Fruit fly (Drosophila melanogaster) whole organism, embryonic: ENCODE measurements around the gene CG9795.

Source experiments
- BEAF-32 ChIP-seq: fragments of 200-800 bp; sonication (Bioruptor generic); optimal IDR thresholded peaks from 3 replicates; lab custom pipeline; 2017; ENCODE audit warnings: missing biosample characterization, missing genetic modification characterization, mild to moderate bottlenecking, moderate library complexity, missing genetic modification reagents
- CG10979 ChIP-seq: fragments of 200-800 bp; sonication (Bioruptor generic); optimal IDR thresholded peaks from 2 replicates; lab custom pipeline; 2018; ENCODE audit warnings: missing biosample characterization, mild to moderate bottlenecking, missing genetic modification characterization, moderate library complexity
- CG12391 ChIP-seq: fragments of 200-800 bp; sonication (Bioruptor generic); optimal IDR thresholded peaks from 3 replicates; lab custom pipeline; 2018; ENCODE audit warnings: missing biosample characterization, mild to moderate bottlenecking, missing genetic modification characterization, moderate library complexity
- CG13894 ChIP-seq: fragments of 200-800 bp; sonication (Bioruptor generic); optimal IDR thresholded peaks from 3 replicates; lab custom pipeline; 2018; ENCODE audit warnings: missing biosample characterization, mild to moderate bottlenecking, missing genetic modification characterization, moderate library complexity
- CG15514 ChIP-seq: fragments of 200-800 bp; sonication (Bioruptor generic); optimal IDR thresholded peaks from 3 replicates; lab custom pipeline; 2017; ENCODE audit warnings: missing biosample characterization, missing genetic modification characterization, mild to moderate bottlenecking, moderate library complexity, missing genetic modification reagents
- CG1602 ChIP-seq: fragments of 200-800 bp; sonication (Bioruptor generic); optimal IDR thresholded peaks from 3 replicates; lab custom pipeline; 2016; ENCODE audit warnings: missing biosample characterization, missing genetic modification characterization
- CG17359 ChIP-seq: fragments of 200-800 bp; sonication (Bioruptor generic); optimal IDR thresholded peaks from 3 replicates; lab custom pipeline; 2018; ENCODE audit warnings: missing biosample characterization, mild to moderate bottlenecking, missing genetic modification characterization, moderate library complexity
- CG17829 ChIP-seq: fragments of 200-800 bp; optimal IDR thresholded peaks from 2 replicates; lab custom pipeline; 2019; ENCODE audit warnings: missing biosample characterization, mild to moderate bottlenecking, missing genetic modification characterization, moderate library complexity
- CG18599 ChIP-seq: fragments of 200-800 bp; sonication (Bioruptor generic); optimal IDR thresholded peaks from 3 replicates; lab custom pipeline; 2017; ENCODE audit warnings: missing biosample characterization, missing genetic modification characterization, mild to moderate bottlenecking, moderate library complexity, missing genetic modification reagents
- CG18764 ChIP-seq: fragments of 200-800 bp; sonication (Bioruptor generic); optimal IDR thresholded peaks from 3 replicates; lab custom pipeline; 2016; ENCODE audit warnings: missing biosample characterization, missing genetic modification characterization
- CG2129 ChIP-seq: fragments of 200-800 bp; sonication (Bioruptor generic); IDR thresholded peaks from 2 replicates; pipeline ENCODE4 v1.3.6; 2022; ENCODE audit warnings: missing biosample characterization, missing genetic modification characterization; ENCODE audit not compliant: partially characterized antibody
- CG2202 ChIP-seq: fragments of 200-800 bp; sonication (Bioruptor generic); optimal IDR thresholded peaks from 2 replicates; lab custom pipeline; 2018; ENCODE audit warnings: missing biosample characterization, mild to moderate bottlenecking, missing genetic modification characterization
- CG2712 ChIP-seq: fragments of 200-800 bp; optimal IDR thresholded peaks from 3 replicates; lab custom pipeline; 2019; ENCODE audit warnings: missing biosample characterization, mild to moderate bottlenecking, missing genetic modification characterization, moderate library complexity
- CG3065 ChIP-seq: fragments of 200-800 bp; sonication (Bioruptor generic); optimal IDR thresholded peaks from 2 replicates; lab custom pipeline; 2016; ENCODE audit warnings: missing biosample characterization, missing genetic modification characterization
- CG3407 ChIP-seq: fragments of 200-800 bp; sonication (Bioruptor generic); optimal IDR thresholded peaks from 2 replicates; lab custom pipeline; 2018; ENCODE audit warnings: missing biosample characterization, mild to moderate bottlenecking, missing genetic modification characterization
- CG4617 ChIP-seq: fragments of 200-800 bp; sonication (Bioruptor generic); optimal IDR thresholded peaks from 3 replicates; lab custom pipeline; 2016; ENCODE audit warnings: missing biosample characterization, missing genetic modification characterization, borderline replicate concordance
- CG7928 ChIP-seq: fragments of 200-800 bp; sonication (Bioruptor generic); optimal IDR thresholded peaks from 2 replicates; lab custom pipeline; 2017; ENCODE audit warnings: missing biosample characterization, mild to moderate bottlenecking, missing genetic modification characterization
- CG9727 ChIP-seq: fragments of 200-800 bp; sonication (Bioruptor generic); optimal IDR thresholded peaks from 3 replicates; lab custom pipeline; 2017; ENCODE audit warnings: missing biosample characterization, mild to moderate bottlenecking, missing genetic modification characterization
- Camta ChIP-seq: fragments of 200-800 bp; sonication (Bioruptor generic); optimal IDR thresholded peaks from 2 replicates; lab custom pipeline; 2016; ENCODE audit warnings: missing biosample characterization, missing genetic modification characterization
- Deaf1 ChIP-seq: fragments of 200-800 bp; optimal IDR thresholded peaks from 3 replicates; lab custom pipeline; 2019; ENCODE audit warnings: missing biosample characterization, mild to moderate bottlenecking, missing genetic modification characterization, moderate library complexity
- Dek ChIP-seq: fragments of 200-800 bp; sonication (Bioruptor generic); optimal IDR thresholded peaks from 3 replicates; lab custom pipeline; 2019; ENCODE audit warnings: missing biosample characterization, mild to moderate bottlenecking, missing genetic modification characterization, moderate library complexity
- HLHmδ ChIP-seq: fragments of 200-800 bp; sonication (Bioruptor generic); optimal IDR thresholded peaks from 2 replicates; lab custom pipeline; 2018; ENCODE audit warnings: missing biosample characterization, mild to moderate bottlenecking, missing genetic modification characterization, moderate library complexity
- Hey ChIP-seq: fragments of 200-800 bp; sonication (Bioruptor generic); optimal IDR thresholded peaks from 3 replicates; lab custom pipeline; 2018; ENCODE audit warnings: missing biosample characterization, mild to moderate bottlenecking, missing genetic modification characterization
- NC2β ChIP-seq: fragments of 200-800 bp; sonication (Bioruptor generic); optimal IDR thresholded peaks from 2 replicates; lab custom pipeline; 2016; ENCODE audit warnings: missing biosample characterization, missing genetic modification characterization
- Pdp1 ChIP-seq, 2 experiments: fragments of 200-800 bp; sonication (Bioruptor generic); optimal IDR thresholded peaks; 3 replicates each; lab custom pipeline; 2016; ENCODE audit warnings: missing biosample characterization in 2 of 2, missing genetic modification characterization in 2 of 2, mild to moderate bottlenecking in 1 of 2, moderate library complexity in 1 of 2
- Ptx1 ChIP-seq: fragments of 200-800 bp; sonication (Bioruptor generic); IDR thresholded peaks from 2 replicates; pipeline ENCODE4 v1.3.6; 2022; ENCODE audit warnings: missing biosample characterization, missing genetic modification characterization
- Scr ChIP-seq: fragments of 200-800 bp; sonication (Bioruptor generic); IDR thresholded peaks from 2 replicates; pipeline ENCODE4 v1.3.6; 2022; ENCODE audit warnings: missing biosample characterization, missing genetic modification characterization; ENCODE audit not compliant: partially characterized antibody
- Usf ChIP-seq: fragments of 200-800 bp; sonication (Bioruptor generic); optimal IDR thresholded peaks from 2 replicates; lab custom pipeline; 2017; ENCODE audit warnings: missing genotype, missing biosample characterization, missing genetic modification characterization
- abd-A ChIP-seq: fragments of 200-800 bp; sonication (Bioruptor generic); optimal IDR thresholded peaks from 3 replicates; lab custom pipeline; 2019; ENCODE audit warnings: missing biosample characterization, mild to moderate bottlenecking, missing genetic modification characterization, moderate library complexity
- amos ChIP-seq: fragments of 200-800 bp; sonication (Bioruptor generic); IDR thresholded peaks from 2 replicates; pipeline ENCODE4 v1.3.6; 2022; ENCODE audit warnings: missing biosample characterization, missing genetic modification characterization; ENCODE audit not compliant: partially characterized antibody
- cato ChIP-seq: fragments of 200-800 bp; sonication (Bioruptor generic); optimal IDR thresholded peaks from 2 replicates; lab custom pipeline; 2016; ENCODE audit warnings: missing biosample characterization, missing genetic modification characterization, borderline replicate concordance
- chinmo ChIP-seq: fragments of 200-800 bp; sonication (Bioruptor generic); IDR thresholded peaks from 4 replicates; pipeline ENCODE4 v1.3.6; 2022; ENCODE audit warnings: missing biosample characterization, missing genetic modification characterization; ENCODE audit not compliant: partially characterized antibody
- da ChIP-seq: fragments of 200-800 bp; sonication (Bioruptor generic); optimal IDR thresholded peaks from 2 replicates; lab custom pipeline; 2016; ENCODE audit warnings: missing biosample characterization, missing genetic modification characterization
- dati ChIP-seq: fragments of 200-800 bp; sonication (Bioruptor generic); IDR thresholded peaks from 2 replicates; pipeline ENCODE4 v1.3.6; 2022; ENCODE audit warnings: missing biosample characterization, missing genetic modification characterization
- dm ChIP-seq: fragments of 200-800 bp; sonication (Bioruptor generic); optimal IDR thresholded peaks from 3 replicates; lab custom pipeline; 2016; ENCODE audit warnings: missing biosample characterization, missing genetic modification characterization
- dysf ChIP-seq: fragments of 200-800 bp; sonication (Bioruptor generic); IDR thresholded peaks from 3 replicates; pipeline ENCODE4 v1.3.6; 2022; ENCODE audit warnings: missing biosample characterization, missing genetic modification characterization
- gce ChIP-seq: fragments of 200-800 bp; sonication (Bioruptor generic); IDR thresholded peaks from 3 replicates; pipeline ENCODE4 v1.3.6; 2022; ENCODE audit warnings: missing biosample characterization, missing genetic modification characterization
- gt ChIP-seq: fragments of 200-800 bp; sonication (Bioruptor generic); IDR thresholded peaks from 2 replicates; pipeline ENCODE4 v1.3.6; 2022; ENCODE audit warnings: missing biosample characterization, missing genetic modification characterization
- jigr1 ChIP-seq: fragments of 200-800 bp; sonication (Bioruptor generic); IDR thresholded peaks from 3 replicates; pipeline ENCODE4 v1.3.6; 2022; ENCODE audit warnings: missing biosample characterization, missing genetic modification characterization
- mld ChIP-seq: fragments of 200-800 bp; sonication (Bioruptor generic); IDR thresholded peaks from 3 replicates; pipeline ENCODE4 v1.3.6; 2022; ENCODE audit warnings: missing biosample characterization, missing genetic modification characterization; ENCODE audit not compliant: partially characterized antibody
- nom ChIP-seq: fragments of 200-800 bp; sonication (Bioruptor generic); optimal IDR thresholded peaks from 2 replicates; lab custom pipeline; 2017; ENCODE audit warnings: missing biosample characterization, missing genetic modification characterization, mild to moderate bottlenecking, moderate library complexity, missing genetic modification reagents
- onecut ChIP-seq: fragments of 200-800 bp; sonication (Bioruptor generic); IDR thresholded peaks from 2 replicates; pipeline ENCODE4 v1.3.6; 2022; ENCODE audit warnings: missing biosample characterization, missing genetic modification characterization
- repo ChIP-seq: fragments of 200-800 bp; sonication (Bioruptor generic); optimal IDR thresholded peaks from 2 replicates; lab custom pipeline; 2016; ENCODE audit warnings: missing biosample characterization, missing genetic modification characterization
- sisA ChIP-seq: fragments of 200-800 bp; sonication (Bioruptor generic); IDR thresholded peaks from 2 replicates; pipeline ENCODE4 v1.3.6; 2022; ENCODE audit warnings: missing biosample characterization, missing genetic modification characterization
- unc-4 ChIP-seq: fragments of 200-800 bp; sonication (Bioruptor generic); IDR thresholded peaks from 2 replicates; pipeline ENCODE4 v1.3.6; 2022; ENCODE audit warnings: missing biosample characterization, missing genetic modification characterization; ENCODE audit not compliant: partially characterized antibody
- usp ChIP-seq: fragments of >200 bp; optimal IDR thresholded peaks from 2 replicates; lab custom pipeline; 2017; ENCODE audit warnings: missing biosample characterization, missing genetic modification characterization
- zen2 ChIP-seq: fragments of 200-800 bp; sonication (Bioruptor generic); IDR thresholded peaks from 3 replicates; pipeline ENCODE4 v1.3.6; 2022; ENCODE audit warnings: missing biosample characterization, missing genetic modification characterization; ENCODE audit not compliant: partially characterized antibody

Gene CG9795

dm6 chr3R:4281119-4281861 is 38.2 kb upstream of the CG9795 start (continued):
- no peak for TF ChIP-seq usp
- TF ChIP-seq CG4617 (GFP tag; lab: Kevin White, UChicago) = no peak
- no peak for TF ChIP-seq CG3065 (GFP tag; lab: Kevin White, UChicago)
- no peak for TF ChIP-seq cato
- TF ChIP-seq dati (GFP tag; lab: Robert Waterston, UW) = no peak
- no peak for TF ChIP-seq CG1602 (GFP tag; lab: Kevin White, UChicago)
- no peak for TF ChIP-seq Scr (GFP tag; lab: Robert Waterston, UW)
- no peak for TF ChIP-seq CG7928 (GFP tag; lab: Kevin White, UChicago)
- no peak for TF ChIP-seq Usf (GFP tag; lab: Kevin White, UChicago)
- no peak for TF ChIP-seq gce (GFP tag; lab: Robert Waterston, UW)
- TF ChIP-seq Deaf1 (tag; lab: Kevin White, UChicago) = peak; percentile 96
- TF ChIP-seq CG17829 (tag; lab: Kevin White, UChicago) = no peak
- no peak for TF ChIP-seq nom (GFP tag; lab: Kevin White, UChicago)
- no peak for TF ChIP-seq CG9727

- 0 out of 2 replicates have a peak, but pooled peaks have one; percentile 12 for TF ChIP-seq unc-4 (GFP tag; lab: Robert Waterston, UW)
- TF ChIP-seq CG2129 (GFP tag; lab: Robert Waterston, UW) = no peak
- peak; percentile 61 for TF ChIP-seq CG13894 (tag; lab: Kevin White, UChicago)
- no peak for TF ChIP-seq da (GFP tag; lab: Kevin White, UChicago)
- no peak for TF ChIP-seq jigr1
- no peak for TF ChIP-seq CG2202 (tag; lab: Kevin White, UChicago)
- peak; percentile 10 for TF ChIP-seq BEAF-32 (GFP tag; lab: Kevin White, UChicago)
- TF ChIP-seq CG18764 = no peak
- no peak for TF ChIP-seq dm (GFP tag; lab: Kevin White, UChicago)
- TF ChIP-seq nom (GFP tag; lab: Kevin White, UChicago) = no peak
- TF ChIP-seq CG10979 (tag; lab: Kevin White, UChicago) = no peak
- 0 out of 3 replicates have a peak, but pooled peaks have one; percentile 32 for TF ChIP-seq zen2 (GFP tag; lab: Robert Waterston, UW)
- TF ChIP-seq sisA (GFP tag; lab: Robert Waterston, UW) = no peak
- TF ChIP-seq CG12391 (tag; lab: Kevin White, UChicago) = no peak
- no peak for TF ChIP-seq repo (GFP tag; lab: Kevin White, UChicago)
- TF ChIP-seq mld (GFP tag; lab: Robert Waterston, UW) = no peak
- no peak for TF ChIP-seq dysf (GFP tag; lab: Robert Waterston, UW)
- TF ChIP-seq Dek (tag; lab: Kevin White, UChicago) = no peak
- no peak for TF ChIP-seq CG18599 (GFP tag; lab: Kevin White, UChicago)
- TF ChIP-seq Ptx1 (GFP tag; lab: Robert Waterston, UW) = no peak
- TF ChIP-seq Pdp1 (GFP tag; optimal IDR thresholded peaks at IDR 0.05; lab: Kevin White, UChicago) = peak in 1 of 2 experiments; percentile 75
- TF ChIP-seq CG15514 (GFP tag; lab: Kevin White, UChicago) = no peak
- no peak for TF ChIP-seq HLHmδ (GFP tag; lab: Kevin White, UChicago)
- TF ChIP-seq Hey = peak; percentile 42
- TF ChIP-seq CG3407 (GFP tag; lab: Kevin White, UChicago) = no peak
- peak; percentile 27; the same call in 1 of the 2 replicates for TF ChIP-seq amos
- no peak for TF ChIP-seq Camta (GFP tag; lab: Kevin White, UChicago)
- peak; percentile 56 for TF ChIP-seq onecut (GFP tag; lab: Robert Waterston, UW)
- no peak for TF ChIP-seq gt (GFP tag; lab: Robert Waterston, UW)
- no peak for TF ChIP-seq CG2712 (tag; lab: Kevin White, UChicago)
- TF ChIP-seq NC2β = no peak
- TF ChIP-seq chinmo (GFP tag; lab: Robert Waterston, UW) = 0 out of 4 replicates have a peak, but pooled peaks have one; percentile 6
- TF ChIP-seq CG17359 (tag; lab: Kevin White, UChicago) = no peak
- peak; percentile 88 for TF ChIP-seq abd-A (tag; lab: Kevin White, UChicago)
These were observed 37.3 kb upstream of the CG9795 start for dm6 chr3R:4282207-4282606.
